Fruit fly (Drosophila melanogaster) whole organism, embryonic: ENCODE measurements around the gene CG32295.

ENCODE experiments used
- Abd-B ChIP-seq: fragments of 200-800 bp; sonication (Bioruptor generic); optimal IDR thresholded peaks from 2 replicates; lab custom pipeline; 2018; ENCODE audit warnings: missing biosample characterization, mild to moderate bottlenecking, missing genetic modification characterization, moderate library complexity
- CG1024 ChIP-seq: fragments of 200-800 bp; sonication (Bioruptor generic); IDR thresholded peaks from 2 replicates; pipeline ENCODE4 v1.3.6; 2022; ENCODE audit warnings: missing biosample characterization, missing genetic modification characterization
- CG12071 ChIP-seq: fragments of 200-800 bp; sonication (Bioruptor generic); optimal IDR thresholded peaks from 3 replicates; lab custom pipeline; 2018; ENCODE audit warnings: missing biosample characterization, mild to moderate bottlenecking, missing genetic modification characterization
- CG12104 ChIP-seq: fragments of 200-800 bp; sonication (Bioruptor generic); optimal IDR thresholded peaks from 3 replicates; lab custom pipeline; 2016; ENCODE audit warnings: missing biosample characterization, missing genetic modification characterization
- CG31441 ChIP-seq: fragments of 200-800 bp; sonication (Bioruptor generic); IDR thresholded peaks from 2 replicates; pipeline ENCODE4 v1.3.6; 2022; ENCODE audit warnings: missing biosample characterization, missing genetic modification characterization
- CG33557 ChIP-seq: fragments of 200-800 bp; sonication (Bioruptor generic); optimal IDR thresholded peaks from 2 replicates; lab custom pipeline; 2019; ENCODE audit warnings: missing biosample characterization, mild to moderate bottlenecking, missing genetic modification characterization, moderate library complexity
- CG34422 ChIP-seq: fragments of 200-800 bp; sonication (Bioruptor generic); IDR thresholded peaks from 3 replicates; pipeline ENCODE4 v1.3.6; 2022; ENCODE audit warnings: missing biosample characterization, missing genetic modification characterization
- CG3838 ChIP-seq: fragments of 200-800 bp; sonication (Bioruptor generic); optimal IDR thresholded peaks from 3 replicates; lab custom pipeline; 2016; ENCODE audit warnings: missing biosample characterization, missing genetic modification characterization
- CG8359 ChIP-seq: fragments of 200-800 bp; sonication (Bioruptor generic); optimal IDR thresholded peaks from 2 replicates; lab custom pipeline; 2017; ENCODE audit warnings: missing biosample characterization, mild to moderate bottlenecking, missing genetic modification characterization, borderline replicate concordance
- CG8478 ChIP-seq: fragments of >200 bp; optimal IDR thresholded peaks from 2 replicates; lab custom pipeline; 2018
- CG9876 ChIP-seq: fragments of 200-800 bp; sonication (Bioruptor generic); optimal IDR thresholded peaks from 2 replicates; lab custom pipeline; 2016; ENCODE audit warnings: missing biosample characterization, missing genetic modification characterization
- CoRest ChIP-seq: fragments of 200-800 bp; sonication (Bioruptor generic); optimal IDR thresholded peaks from 3 replicates; lab custom pipeline; 2018; ENCODE audit warnings: missing biosample characterization, mild to moderate bottlenecking, missing genetic modification characterization, moderate library complexity
- D19B ChIP-seq: fragments of 200-800 bp; sonication (Bioruptor generic); optimal IDR thresholded peaks from 2 replicates; lab custom pipeline; 2017; ENCODE audit warnings: missing biosample characterization, mild to moderate bottlenecking, missing genetic modification characterization
- Ets97D ChIP-seq: fragments of 200-800 bp; sonication (Bioruptor generic); optimal IDR thresholded peaks from 3 replicates; lab custom pipeline; 2016; ENCODE audit warnings: missing biosample characterization, missing genetic modification characterization
- GATAe ChIP-seq: fragments of 200-800 bp; sonication (Bioruptor generic); conservative IDR thresholded peaks from 2 replicates; pipeline ENCODE4 v1.3.6; 2022; ENCODE audit warnings: missing biosample characterization, missing genetic modification characterization
- Med ChIP-seq: fragments of 200-800 bp; sonication (Bioruptor generic); peaks from one replicate; lab custom pipeline; 2016; ENCODE audit warnings: missing biosample characterization, missing genetic modification characterization, mild to moderate bottlenecking, inconsistent platforms, moderate library complexity
- Rfx ChIP-seq: fragments of 200-800 bp; sonication (Bioruptor generic); IDR thresholded peaks from 2 replicates; pipeline ENCODE4 v1.3.6; 2022; ENCODE audit warnings: missing biosample characterization, missing genetic modification characterization
- Tbp ChIP-seq: fragments of >200 bp; optimal IDR thresholded peaks from 2 replicates; lab custom pipeline; 2018; ENCODE audit warnings: missing biosample characterization, missing genetic modification characterization
- Trl ChIP-seq, 3 experiments: fragments of >200 bp in 2 of 3; fragments of 200-800 bp in 1 of 3; sonication (Bioruptor generic) in 1 of 3; optimal IDR thresholded peaks; 2 replicates in 1 of 3; 3 replicates in 2 of 3; lab custom pipeline; 2016 to 2017; ENCODE audit warnings: missing biosample characterization in 1 of 3, missing genetic modification characterization in 1 of 3
- croc ChIP-seq: fragments of 200-800 bp; sonication (Bioruptor generic); conservative IDR thresholded peaks from 3 replicates; pipeline ENCODE4 v1.3.6; 2022; ENCODE audit warnings: missing biosample characterization, missing genetic modification characterization
- da ChIP-seq: fragments of 200-800 bp; sonication (Bioruptor generic); optimal IDR thresholded peaks from 2 replicates; lab custom pipeline; 2016; ENCODE audit warnings: missing biosample characterization, missing genetic modification characterization
- fu2 ChIP-seq: fragments of 200-800 bp; sonication (Bioruptor generic); optimal IDR thresholded peaks from 2 replicates; lab custom pipeline; 2016; ENCODE audit warnings: missing biosample characterization, missing genetic modification characterization
- lab ChIP-seq: fragments of 200-800 bp; sonication (Bioruptor generic); optimal IDR thresholded peaks from 3 replicates; lab custom pipeline; 2017; ENCODE audit warnings: missing biosample characterization, missing genetic modification characterization, mild to moderate bottlenecking, moderate library complexity, missing genetic modification reagents
- nmo ChIP-seq: fragments of 200-800 bp; sonication (Bioruptor generic); optimal IDR thresholded peaks from 2 replicates; lab custom pipeline; 2018; ENCODE audit warnings: missing biosample characterization, mild to moderate bottlenecking, missing genetic modification characterization, moderate library complexity
- schlank ChIP-seq: fragments of 200-800 bp; sonication (Bioruptor generic); optimal IDR thresholded peaks from 2 replicates; lab custom pipeline; 2018; ENCODE audit warnings: missing biosample characterization, mild to moderate bottlenecking, missing genetic modification characterization
- slou ChIP-seq: fragments of 200-800 bp; sonication (Bioruptor generic); optimal IDR thresholded peaks from 3 replicates; lab custom pipeline; 2016; ENCODE audit warnings: missing biosample characterization, missing genetic modification characterization
- sug ChIP-seq: fragments of 200-800 bp; optimal IDR thresholded peaks from 2 replicates; lab custom pipeline; 2019; ENCODE audit warnings: missing biosample characterization, mild to moderate bottlenecking, missing genetic modification characterization, moderate library complexity
- tll ChIP-seq, 2 experiments: fragments of 200-800 bp in 1 of 2; fragments of >200 bp in 1 of 2; sonication (Bioruptor generic) in 1 of 2; optimal IDR thresholded peaks; 2 replicates each; lab custom pipeline; 2017 to 2019; ENCODE audit warnings: missing biosample characterization in 2 of 2, missing genetic modification characterization in 2 of 2, mild to moderate bottlenecking in 1 of 2, moderate library complexity in 1 of 2
- trem ChIP-seq: fragments of 200-800 bp; optimal IDR thresholded peaks from 3 replicates; lab custom pipeline; 2019; ENCODE audit warnings: missing biosample characterization, mild to moderate bottlenecking, missing genetic modification characterization, moderate library complexity
- twi ChIP-seq: fragments of 200-800 bp; optimal IDR thresholded peaks from 2 replicates; lab custom pipeline; 2019; ENCODE audit warnings: missing biosample characterization, mild to moderate bottlenecking, missing genetic modification characterization, moderate library complexity
- zen ChIP-seq: fragments of 200-800 bp; sonication (Bioruptor generic); optimal IDR thresholded peaks from 3 replicates; lab custom pipeline; 2018; ENCODE audit warnings: missing biosample characterization, mild to moderate bottlenecking, missing genetic modification characterization, moderate library complexity

Gene CG32295

DNA sequence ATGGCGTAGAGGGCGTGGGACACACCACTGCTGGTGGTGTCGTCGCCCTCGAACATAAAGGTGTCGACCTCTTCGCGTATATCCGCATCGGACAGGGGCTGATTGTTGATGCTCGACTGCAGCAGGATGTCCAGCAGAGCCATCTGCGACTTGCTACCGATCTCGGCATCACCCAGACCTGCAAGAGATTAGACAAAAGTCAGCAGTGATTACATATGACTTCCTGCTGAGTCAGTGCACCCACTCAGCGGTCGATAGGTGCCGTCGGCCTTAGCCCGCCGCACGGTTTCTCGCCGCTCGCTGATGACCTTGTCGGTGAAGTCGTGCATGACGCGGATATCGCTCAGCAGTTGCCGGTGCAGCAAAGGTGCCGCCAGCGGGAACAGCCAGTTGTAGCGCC, 49.8 kb downstream of the CG32295 start:
- peak; percentile 60 for TF ChIP-seq zen
- no peak for TF ChIP-seq da
- no peak for TF ChIP-seq croc (GFP tag; lab: Robert Waterston, UW)
- no peak for TF ChIP-seq CG12071
- TF ChIP-seq fu2 (GFP tag; lab: Kevin White, UChicago) = no peak
- TF ChIP-seq Abd-B = no peak
- no peak for TF ChIP-seq lab (GFP tag; lab: Kevin White, UChicago)
- peak in 1 of 2 experiments; percentile 58 for TF ChIP-seq tll (GFP tag; optimal IDR thresholded peaks at IDR 0.05; lab: Kevin White, UChicago)
- peak; percentile 3 for TF ChIP-seq twi
- TF ChIP-seq D19B = no peak
- TF ChIP-seq Tbp = no peak
- TF ChIP-seq CG9876 (GFP tag; lab: Kevin White, UChicago) = no peak
- no peak for TF ChIP-seq sug (tag; lab: Kevin White, UChicago)
- TF ChIP-seq Rfx (GFP tag; lab: Robert Waterston, UW) = no peak
- no peak for TF ChIP-seq CG34422 (GFP tag; lab: Robert Waterston, UW)
- TF ChIP-seq slou = no peak
- TF ChIP-seq CoRest = no peak
- TF ChIP-seq CG8359 (GFP tag; lab: Kevin White, UChicago) = no peak
- peak; percentile 69 for TF ChIP-seq CG8478
- TF ChIP-seq CG33557 (GFP tag; lab: Kevin White, UChicago) = no peak
- peak; percentile 20 for TF ChIP-seq Med (GFP tag; lab: Kevin White, UChicago)
- TF ChIP-seq trem = no peak
- TF ChIP-seq CG3838 (GFP tag; lab: Kevin White, UChicago) = no peak
- TF ChIP-seq CG1024 (GFP tag; lab: Robert Waterston, UW) = no peak
- TF ChIP-seq schlank = no peak
- no peak for TF ChIP-seq CG31441 (GFP tag; lab: Robert Waterston, UW)
- no peak for TF ChIP-seq CG12104
- no peak for TF ChIP-seq GATAe (GFP tag; lab: Robert Waterston, UW)
- TF ChIP-seq Ets97D (GFP tag; lab: Kevin White, UChicago) = no peak
- TF ChIP-seq nmo (GFP tag; lab: Kevin White, UChicago) = no peak
- TF ChIP-seq Trl (optimal IDR thresholded peaks at IDR 0.05; lab: Kevin White, UChicago) = no peak
- TF ChIP-seq Trl (GFP tag; optimal IDR thresholded peaks at IDR 0.05; lab: Kevin White, UChicago) = no peak
